Fruit fly (Drosophila melanogaster) whole organism, embryonic: ENCODE data around the gene CG6674.

Source experiments
- B-H1 ChIP-seq: fragments of 200-800 bp; sonication (Bioruptor generic); IDR thresholded peaks from 3 replicates; pipeline ENCODE4 v1.3.6; 2022; ENCODE audit warnings: missing biosample characterization, missing genetic modification characterization
- Bgb ChIP-seq: fragments of 200-800 bp; sonication (Bioruptor generic); IDR thresholded peaks from 2 replicates; pipeline ENCODE4 v1.3.6; 2022; ENCODE audit warnings: missing biosample characterization, missing genetic modification characterization; ENCODE audit not compliant: partially characterized antibody
- CG10431 ChIP-seq: fragments of 200-800 bp; sonication (Bioruptor generic); optimal IDR thresholded peaks from 3 replicates; lab custom pipeline; 2018; ENCODE audit warnings: missing biosample characterization, mild to moderate bottlenecking, missing genetic modification characterization
- CG12391 ChIP-seq: fragments of 200-800 bp; sonication (Bioruptor generic); optimal IDR thresholded peaks from 3 replicates; lab custom pipeline; 2018; ENCODE audit warnings: missing biosample characterization, mild to moderate bottlenecking, missing genetic modification characterization, moderate library complexity
- CG12744 ChIP-seq: fragments of 200-800 bp; sonication (Bioruptor generic); optimal IDR thresholded peaks from 2 replicates; lab custom pipeline; 2016; ENCODE audit warnings: missing biosample characterization, missing genetic modification characterization
- CG14050 ChIP-seq: fragments of 200-800 bp; sonication (Bioruptor generic); IDR thresholded peaks from 3 replicates; pipeline ENCODE4 v1.3.6; 2022; ENCODE audit warnings: missing biosample characterization, missing genetic modification characterization
- CG14965 ChIP-seq: fragments of 200-800 bp; sonication (Bioruptor generic); optimal IDR thresholded peaks from 2 replicates; lab custom pipeline; 2016; ENCODE audit warnings: missing biosample characterization, missing genetic modification characterization, borderline replicate concordance
- CG17361 ChIP-seq: fragments of 200-800 bp; sonication (Bioruptor generic); IDR thresholded peaks from 3 replicates; pipeline ENCODE4 v1.3.6; 2022; ENCODE audit warnings: missing biosample characterization, missing genetic modification characterization
- CG17829 ChIP-seq: fragments of 200-800 bp; optimal IDR thresholded peaks from 2 replicates; lab custom pipeline; 2019; ENCODE audit warnings: missing biosample characterization, mild to moderate bottlenecking, missing genetic modification characterization, moderate library complexity
- CG18476 ChIP-seq: fragments of 200-800 bp; sonication (Bioruptor generic); optimal IDR thresholded peaks from 2 replicates; lab custom pipeline; 2016; ENCODE audit warnings: missing biosample characterization, mild to moderate bottlenecking, missing genetic modification characterization
- CG18599 ChIP-seq: fragments of 200-800 bp; sonication (Bioruptor generic); optimal IDR thresholded peaks from 3 replicates; lab custom pipeline; 2017; ENCODE audit warnings: missing biosample characterization, missing genetic modification characterization, mild to moderate bottlenecking, moderate library complexity, missing genetic modification reagents
- CG31441 ChIP-seq: fragments of 200-800 bp; sonication (Bioruptor generic); IDR thresholded peaks from 2 replicates; pipeline ENCODE4 v1.3.6; 2022; ENCODE audit warnings: missing biosample characterization, missing genetic modification characterization
- CG32772 ChIP-seq: fragments of 200-800 bp; sonication (Bioruptor generic); IDR thresholded peaks from 2 replicates; pipeline ENCODE4 v1.3.6; 2022; ENCODE audit warnings: missing biosample characterization, missing genetic modification characterization
- CG33213 ChIP-seq: fragments of 200-800 bp; sonication (Bioruptor generic); optimal IDR thresholded peaks from 3 replicates; lab custom pipeline; 2016; ENCODE audit warnings: missing biosample characterization, missing genetic modification characterization
- CG34422 ChIP-seq: fragments of 200-800 bp; sonication (Bioruptor generic); IDR thresholded peaks from 3 replicates; pipeline ENCODE4 v1.3.6; 2022; ENCODE audit warnings: missing biosample characterization, missing genetic modification characterization
- CG3726 ChIP-seq: fragments of 200-800 bp; sonication (Bioruptor generic); IDR thresholded peaks from 3 replicates; pipeline ENCODE4, ENCODE4 v1.3.6; 2022; ENCODE audit warnings: missing biosample characterization, missing genetic modification characterization
- CG4820 ChIP-seq: fragments of 200-800 bp; sonication (Bioruptor generic); optimal IDR thresholded peaks from 3 replicates; lab custom pipeline; 2016; ENCODE audit warnings: missing biosample characterization, missing genetic modification characterization
- CG5953 ChIP-seq: fragments of 200-800 bp; sonication (Bioruptor generic); IDR thresholded peaks from 2 replicates; pipeline ENCODE4 v1.3.6; 2022; ENCODE audit warnings: missing biosample characterization, missing genetic modification characterization
- CG7556 ChIP-seq: fragments of 200-800 bp; sonication (Bioruptor generic); optimal IDR thresholded peaks from 2 replicates; lab custom pipeline; 2017; ENCODE audit warnings: missing biosample characterization, mild to moderate bottlenecking, missing genetic modification characterization
- CHES-1-like ChIP-seq: fragments of 200-800 bp; sonication (Bioruptor generic); optimal IDR thresholded peaks from 2 replicates; lab custom pipeline; 2016; ENCODE audit warnings: missing biosample characterization, missing genetic modification characterization
- CrebB ChIP-seq: fragments of 200-800 bp; sonication (Bioruptor generic); optimal IDR thresholded peaks from 3 replicates; lab custom pipeline; 2018; ENCODE audit warnings: missing biosample characterization, mild to moderate bottlenecking, missing genetic modification characterization
- Dip3 ChIP-seq: fragments of 200-800 bp; sonication (Bioruptor generic); optimal IDR thresholded peaks from 3 replicates; lab custom pipeline; 2016; ENCODE audit warnings: missing biosample characterization, missing genetic modification characterization
- Hr78 ChIP-seq, 2 experiments: fragments of 200-800 bp in 1 of 2; fragments of >200 bp in 1 of 2; sonication (Bioruptor generic) in 1 of 2; optimal IDR thresholded peaks; 2 replicates each; lab custom pipeline; 2017 to 2019; ENCODE audit warnings: missing biosample characterization in 2 of 2, missing genetic modification characterization in 2 of 2, mild to moderate bottlenecking in 1 of 2, moderate library complexity in 1 of 2
- Hsf ChIP-seq: fragments of 200-800 bp; sonication (Bioruptor generic); optimal IDR thresholded peaks from 3 replicates; lab custom pipeline; 2016; ENCODE audit warnings: missing biosample characterization, missing genetic modification characterization
- Jarid2 ChIP-seq: fragments of 200-800 bp; sonication (Bioruptor generic); optimal IDR thresholded peaks from 3 replicates; lab custom pipeline; 2017; ENCODE audit warnings: mild to moderate bottlenecking, missing biosample characterization, missing genetic modification reagents, missing genetic modification characterization
- Rfx ChIP-seq: fragments of 200-800 bp; sonication (Bioruptor generic); IDR thresholded peaks from 2 replicates; pipeline ENCODE4 v1.3.6; 2022; ENCODE audit warnings: missing biosample characterization, missing genetic modification characterization
- Stat92E ChIP-seq, 3 experiments: fragments of >200 bp in 2 of 3; fragments of 200-800 bp in 1 of 3; sonication (Bioruptor generic) in 1 of 3; optimal IDR thresholded peaks; 2 replicates each; lab custom pipeline; 2017 to 2019; ENCODE audit warnings: missing biosample characterization in 3 of 3, missing genetic modification characterization in 3 of 3, mild to moderate bottlenecking in 1 of 3, moderate library complexity in 1 of 3
- abd-A ChIP-seq: fragments of 200-800 bp; sonication (Bioruptor generic); optimal IDR thresholded peaks from 3 replicates; lab custom pipeline; 2019; ENCODE audit warnings: missing biosample characterization, mild to moderate bottlenecking, missing genetic modification characterization, moderate library complexity
- cato ChIP-seq: fragments of 200-800 bp; sonication (Bioruptor generic); optimal IDR thresholded peaks from 2 replicates; lab custom pipeline; 2016; ENCODE audit warnings: missing biosample characterization, missing genetic modification characterization, borderline replicate concordance
- dpn ChIP-seq, 2 experiments: fragments of 200-800 bp; sonication (Bioruptor generic); optimal IDR thresholded peaks; 3 replicates each; lab custom pipeline; 2016; ENCODE audit warnings: missing biosample characterization in 2 of 2, missing genetic modification characterization in 2 of 2
- exex ChIP-seq: fragments of 200-800 bp; sonication (Bioruptor generic); optimal IDR thresholded peaks from 4 replicates; lab custom pipeline; 2018; ENCODE audit warnings: missing biosample characterization, mild to moderate bottlenecking, missing genetic modification characterization, moderate library complexity
- fd102C ChIP-seq: fragments of 200-800 bp; sonication (Bioruptor generic); optimal IDR thresholded peaks from 2 replicates; lab custom pipeline; 2018; ENCODE audit warnings: missing biosample characterization, mild to moderate bottlenecking, missing genetic modification characterization, moderate library complexity
- her ChIP-seq: fragments of 200-800 bp; sonication (Bioruptor generic); optimal IDR thresholded peaks from 2 replicates; lab custom pipeline; 2016; ENCODE audit warnings: missing biosample characterization, missing genetic modification characterization
- kay ChIP-seq: fragments of 200-800 bp; sonication (Bioruptor generic); optimal IDR thresholded peaks from 2 replicates; lab custom pipeline; 2016; ENCODE audit warnings: missing biosample characterization, missing genetic modification characterization
- klu ChIP-seq: fragments of 200-800 bp; sonication (Bioruptor generic); IDR thresholded peaks from 2 replicates; pipeline ENCODE4 v1.3.6; 2022; ENCODE audit warnings: missing biosample characterization, missing genetic modification characterization
- lilli ChIP-seq: fragments of 200-800 bp; sonication (Bioruptor generic); optimal IDR thresholded peaks from 3 replicates; lab custom pipeline; 2016; ENCODE audit warnings: missing biosample characterization, missing genetic modification characterization
- oc ChIP-seq: fragments of 200-800 bp; sonication (Bioruptor generic); optimal IDR thresholded peaks from 2 replicates; lab custom pipeline; 2018; ENCODE audit warnings: missing biosample characterization, mild to moderate bottlenecking, missing genetic modification characterization, moderate library complexity
- pita ChIP-seq: fragments of 200-800 bp; sonication (Bioruptor generic); optimal IDR thresholded peaks from 2 replicates; lab custom pipeline; 2017; ENCODE audit warnings: missing biosample characterization, mild to moderate bottlenecking, missing genetic modification characterization
- ranshi ChIP-seq: fragments of 200-800 bp; sonication (Bioruptor generic); IDR thresholded peaks from 2 replicates; pipeline ENCODE4 v1.3.6; 2022; ENCODE audit warnings: missing biosample characterization, missing genetic modification characterization
- rib ChIP-seq: fragments of 200-800 bp; sonication (Bioruptor generic); IDR thresholded peaks from 2 replicates; pipeline ENCODE4 v1.3.6; 2022; ENCODE audit warnings: missing biosample characterization, missing genetic modification characterization
- sd ChIP-seq: fragments of 200-800 bp; sonication (Bioruptor generic); optimal IDR thresholded peaks from 3 replicates; lab custom pipeline; 2018; ENCODE audit warnings: missing biosample characterization, mild to moderate bottlenecking, missing genetic modification characterization, moderate library complexity
- slou ChIP-seq: fragments of 200-800 bp; sonication (Bioruptor generic); optimal IDR thresholded peaks from 3 replicates; lab custom pipeline; 2016; ENCODE audit warnings: missing biosample characterization, missing genetic modification characterization
- sob ChIP-seq: fragments of 200-800 bp; sonication (Bioruptor generic); IDR thresholded peaks from 2 replicates; pipeline ENCODE4 v1.3.6; 2022; ENCODE audit warnings: missing biosample characterization, missing genetic modification characterization
- ssp ChIP-seq: fragments of 200-800 bp; sonication (Bioruptor generic); IDR thresholded peaks from 2 replicates; pipeline ENCODE4 v1.3.6; 2022; ENCODE audit warnings: missing biosample characterization, missing genetic modification characterization
- tap ChIP-seq: fragments of 200-800 bp; optimal IDR thresholded peaks from 3 replicates; lab custom pipeline; 2019; ENCODE audit warnings: missing biosample characterization, mild to moderate bottlenecking, missing genetic modification characterization, moderate library complexity
- vnd ChIP-seq: fragments of 200-800 bp; sonication (Bioruptor generic); IDR thresholded peaks from 3 replicates; pipeline ENCODE4 v1.3.6; 2022; ENCODE audit warnings: missing biosample characterization, missing genetic modification characterization; ENCODE audit not compliant: partially characterized antibody
- wdn ChIP-seq: fragments of 200-800 bp; sonication (Bioruptor generic); IDR thresholded peaks from 2 replicates; pipeline ENCODE4 v1.3.6; 2022; ENCODE audit warnings: missing biosample characterization, missing genetic modification characterization
- wek ChIP-seq: fragments of 200-800 bp; sonication (Bioruptor generic); optimal IDR thresholded peaks from 3 replicates; lab custom pipeline; 2018; ENCODE audit warnings: missing biosample characterization, mild to moderate bottlenecking, missing genetic modification characterization, moderate library complexity

The CG6674 gene

DNA sequence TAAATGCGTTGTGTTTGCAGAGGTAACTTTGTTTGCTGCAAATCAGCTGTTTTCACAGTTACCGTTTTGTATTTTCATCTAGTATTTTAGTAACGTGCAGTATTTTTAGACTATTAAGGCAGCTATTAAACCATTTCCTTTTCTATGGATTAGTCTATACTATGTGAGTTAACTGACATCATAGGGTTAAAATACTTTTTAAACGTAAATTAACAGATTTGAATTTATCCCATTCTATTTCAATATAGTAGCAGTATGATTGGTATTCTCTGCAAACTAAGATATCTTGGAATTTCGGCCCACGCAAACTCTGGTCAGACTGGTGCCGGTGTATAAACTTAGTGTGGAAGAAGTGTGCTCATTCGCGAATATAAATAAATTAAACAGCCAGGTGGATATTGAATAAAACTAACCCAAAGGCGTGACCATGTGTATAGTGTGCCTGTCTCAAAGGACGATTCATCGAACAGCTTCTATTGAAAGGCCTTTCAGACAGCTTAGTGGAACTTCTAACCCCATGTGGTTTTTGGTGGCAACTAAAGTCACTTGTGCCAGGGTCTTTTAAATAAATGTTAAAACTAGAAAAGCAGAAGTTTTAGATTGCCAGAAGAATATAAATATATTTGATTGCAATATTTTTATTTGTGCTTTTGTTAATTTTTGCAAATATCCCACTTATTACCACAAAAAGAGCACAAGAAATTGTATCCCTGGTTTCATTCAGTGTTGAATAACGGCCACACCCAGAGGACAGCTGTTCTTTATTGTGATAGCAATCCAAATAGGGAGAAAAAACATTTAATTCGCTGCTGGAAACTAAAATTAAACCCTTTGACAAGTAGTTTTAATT lies at the start of gene CG6674, which contains the start of the genes CG42455 and vnc (continued):
- TF ChIP-seq CHES-1-like (GFP tag; lab: Kevin White, UChicago): no peak
- TF ChIP-seq CG4820 (GFP tag; lab: Kevin White, UChicago): peak; percentile 28
- TF ChIP-seq sd (tag; lab: Kevin White, UChicago): peak; percentile 47
- TF ChIP-seq kay (GFP tag; lab: Kevin White, UChicago): no peak
- no peak for TF ChIP-seq oc
- TF ChIP-seq ranshi (GFP tag; lab: Robert Waterston, UW): no peak
- TF ChIP-seq Hsf (GFP tag; lab: Kevin White, UChicago): peak; percentile 16
- TF ChIP-seq abd-A (tag; lab: Kevin White, UChicago): peak; percentile 27
- no peak for TF ChIP-seq Stat92E (GFP tag; optimal IDR thresholded peaks at IDR 0.05; lab: Kevin White, UChicago)
- peak; percentile 20 for TF ChIP-seq Jarid2
- TF ChIP-seq wek (GFP tag; lab: Kevin White, UChicago): no peak
- no peak for TF ChIP-seq tap
- TF ChIP-seq cato (GFP tag; lab: Kevin White, UChicago): no peak
- peak; percentile 6 for TF ChIP-seq her
- TF ChIP-seq vnd (GFP tag; lab: Robert Waterston, UW): no peak
- TF ChIP-seq sob (GFP tag; lab: Robert Waterston, UW): peak; percentile 58
- no peak for TF ChIP-seq wdn (GFP tag; lab: Robert Waterston, UW)
- peak; percentile 10 for TF ChIP-seq Dip3 (GFP tag; lab: Kevin White, UChicago)
- peak in 1 of 2 experiments; percentile 49 for TF ChIP-seq dpn (GFP tag; optimal IDR thresholded peaks at IDR 0.05; lab: Kevin White, UChicago)
- peak; percentile 27 for TF ChIP-seq CG12391 (tag; lab: Kevin White, UChicago)
- TF ChIP-seq Bgb (GFP tag; lab: Robert Waterston, UW): no peak
- peak; percentile 25; the same call in 1 of the 3 replicates for TF ChIP-seq CG34422 (GFP tag; lab: Robert Waterston, UW)
- TF ChIP-seq B-H1 (GFP tag; lab: Robert Waterston, UW): no peak
- TF ChIP-seq lilli (GFP tag; lab: Kevin White, UChicago): peak; percentile 55
- no peak for TF ChIP-seq CG14965
- TF ChIP-seq fd102C (GFP tag; lab: Kevin White, UChicago): no peak
- TF ChIP-seq Hr78 (GFP tag; optimal IDR thresholded peaks at IDR 0.05; lab: Kevin White, UChicago): no peak
- TF ChIP-seq exex (tag; lab: Kevin White, UChicago): no peak
- no peak for TF ChIP-seq klu (GFP tag; lab: Robert Waterston, UW)
- peak; percentile 10 for TF ChIP-seq CG18599 (GFP tag; lab: Kevin White, UChicago)
- no peak for TF ChIP-seq CG18476 (GFP tag; lab: Kevin White, UChicago)
- TF ChIP-seq CG5953 (GFP tag; lab: Robert Waterston, UW): no peak
- peak; percentile 56; the same call in 2 of the 3 replicates for TF ChIP-seq CG17361 (GFP tag; lab: Robert Waterston, UW)
- TF ChIP-seq slou (GFP tag; lab: Kevin White, UChicago): peak; percentile 14
- TF ChIP-seq rib (GFP tag; lab: Robert Waterston, UW): 0 out of 2 replicates have a peak, but pooled peaks have one; percentile 42
- no peak for TF ChIP-seq pita
- no peak for TF ChIP-seq CG3726 (GFP tag; lab: Robert Waterston, UW)
- no peak for TF ChIP-seq CG12744
- TF ChIP-seq CG33213 (GFP tag; lab: Kevin White, UChicago): peak; percentile 21
- TF ChIP-seq CrebB: no peak
- TF ChIP-seq ssp: no peak
- peak; percentile 69; the same call in 1 of the 2 replicates for TF ChIP-seq Rfx (GFP tag; lab: Robert Waterston, UW)
- peak; percentile 9; the same call in 1 of the 2 replicates for TF ChIP-seq CG32772
- TF ChIP-seq CG17829 (tag; lab: Kevin White, UChicago): no peak
- TF ChIP-seq CG31441 (GFP tag; lab: Robert Waterston, UW): 0 out of 2 replicates have a peak, but pooled peaks have one; percentile 12
- TF ChIP-seq CG10431 (GFP tag; lab: Kevin White, UChicago): peak; percentile 43
- TF ChIP-seq CG7556 (GFP tag; lab: Kevin White, UChicago): peak; percentile 1
- no peak for TF ChIP-seq CG14050
